Fruit fly (Drosophila melanogaster): ENCODE results near the gene RabGGTa.

DNA sequence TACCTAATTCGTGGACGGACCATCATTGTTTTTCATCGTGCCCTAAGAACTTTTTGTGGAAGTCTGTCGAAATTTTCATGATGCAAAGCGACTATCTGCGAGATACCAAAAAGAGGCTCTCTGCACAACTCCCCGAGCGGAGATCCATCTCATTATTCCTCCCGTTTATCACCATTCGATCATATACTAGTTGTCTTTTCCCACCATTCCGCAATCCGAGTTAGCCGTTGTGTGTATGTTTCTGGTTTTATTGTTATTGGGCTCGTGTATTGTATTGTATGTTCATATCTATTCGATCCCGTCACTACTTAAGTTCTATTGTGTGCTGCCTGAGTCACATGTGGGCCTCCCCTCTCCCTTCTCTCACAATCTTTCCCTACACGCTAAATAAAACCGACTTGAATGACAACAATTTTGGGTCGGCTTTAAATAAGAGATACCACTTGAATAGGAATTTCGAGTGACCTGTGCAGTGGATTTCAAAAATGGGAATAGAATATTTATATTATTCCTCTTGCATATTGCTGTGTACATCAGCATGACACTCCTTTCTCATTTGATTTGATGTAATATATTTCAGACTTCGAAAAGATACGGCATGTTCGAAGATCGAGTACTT is 29.9 kb upstream of the RabGGTa start:
- TF ChIP-seq psq (optimal IDR thresholded peaks at IDR 0.05): no peak
- no peak for TF ChIP-seq h (optimal IDR thresholded peaks at IDR 0.05)
- no peak for TF ChIP-seq Sin3A (optimal IDR thresholded peaks at IDR 0.05)
